Worm (Caenorhabditis elegans): Measurements from ENCODE around the gene glr-4.

DNA sequence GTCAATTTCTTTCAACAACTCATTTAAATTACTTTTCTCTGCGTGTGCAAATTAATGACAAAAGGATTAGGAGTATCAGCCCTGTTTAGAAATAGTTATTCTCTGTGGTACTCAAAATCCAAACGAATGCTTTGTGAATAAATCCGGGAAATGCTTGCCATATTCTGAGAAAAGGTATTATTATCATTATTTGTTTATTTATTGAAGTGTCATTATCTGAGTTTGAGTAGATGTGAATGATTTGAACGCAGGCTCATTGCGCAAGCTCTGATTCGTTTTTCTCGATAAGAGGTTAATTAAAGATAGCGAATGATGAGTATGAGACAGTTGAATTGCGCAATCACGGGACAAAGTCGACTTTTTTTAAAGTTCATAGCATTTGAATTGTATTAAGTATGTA lies 33.8 kb upstream of the glr-4 start:
- TF ChIP-seq mdl-1 (tag; optimal IDR thresholded peaks at IDR 0.05): no peak
- TF ChIP-seq ztf-11 (tag; optimal IDR thresholded peaks at IDR 0.05): no peak
- TF ChIP-seq elt-1 (tag; optimal IDR thresholded peaks at IDR 0.05): no peak
